Worm (Caenorhabditis elegans): ENCODE results near the gene hrpf-2.

DNA sequence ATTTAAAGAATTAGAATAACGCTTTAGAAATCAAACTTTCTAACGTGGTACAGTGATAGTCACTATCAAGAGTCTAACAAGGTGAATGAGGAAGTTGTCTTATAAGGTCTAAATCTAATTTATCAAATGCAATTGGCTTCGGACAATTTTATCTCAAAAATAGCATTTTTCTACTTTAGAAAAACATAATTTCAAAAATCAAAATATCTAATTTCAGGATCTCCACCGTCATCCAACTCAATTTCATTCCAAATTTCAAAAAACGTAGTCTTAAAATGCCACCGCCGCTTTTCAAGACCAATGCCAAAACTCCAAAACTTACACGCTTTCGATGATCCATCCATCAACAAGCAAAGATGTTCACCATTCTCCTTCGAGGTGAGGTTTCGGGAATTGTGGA lies 11.3 kb downstream of the hrpf-2 start, which contains the start of gene Y73B6BL.270:
- no peak for TF ChIP-seq W03F9.2 (tag; optimal IDR thresholded peaks at IDR 0.05)
- TF ChIP-seq dao-5 (tag; optimal IDR thresholded peaks at IDR 0.05), result no peak
- no peak for TF ChIP-seq him-1 (tag; optimal IDR thresholded peaks at IDR 0.05)

All from whole organism, L4/young adult.